Fruit fly (Drosophila melanogaster): ENCODE data around the gene para.

Gene para

DNA sequence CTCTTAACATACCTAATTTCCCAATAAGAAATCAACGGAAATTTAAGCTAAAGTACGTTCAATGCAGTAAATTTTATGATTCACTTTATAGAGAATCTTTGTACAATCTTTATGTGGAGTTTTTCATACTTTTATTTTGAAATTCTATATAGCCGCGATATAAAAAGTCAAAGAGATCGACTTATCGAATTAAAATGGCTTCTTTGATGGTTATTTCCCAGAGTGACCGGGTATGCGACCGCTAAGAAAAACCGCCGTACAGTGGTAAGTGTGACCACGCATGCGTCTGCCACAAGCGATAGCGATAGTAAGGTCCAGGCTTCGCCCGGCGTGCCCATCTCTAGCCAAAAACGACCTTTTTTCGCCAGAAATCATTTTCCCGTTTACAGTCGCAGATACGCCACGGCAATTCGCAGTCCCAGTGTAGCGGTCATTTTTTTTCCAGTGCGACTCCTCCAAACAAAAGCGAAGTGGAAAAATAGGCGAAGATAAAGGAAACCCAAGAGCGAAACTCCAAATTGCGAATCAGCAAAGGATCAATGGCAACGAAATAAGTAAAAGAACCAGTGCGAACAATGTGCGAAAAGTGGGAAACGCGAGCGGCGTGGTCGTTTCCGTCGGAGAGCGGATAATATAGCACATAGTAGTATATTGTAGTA lies 110.3 kb downstream of the para start, which contains the start of gene hang (continued):
- TF ChIP-seq dan (GFP tag; IDR thresholded peaks at IDR 0.05) (no peak), CG14667 (GFP tag; IDR thresholded peaks at IDR 0.05) (no peak), pnt (GFP tag; optimal IDR thresholded peaks at IDR 0.05) (no peak), CG2199 (GFP tag; IDR thresholded peaks at IDR 0.05) (0 out of 3 replicates have a peak, but pooled peaks have one; percentile 28), tna (GFP tag; IDR thresholded peaks at IDR 0.05; ENCODE audit: partially characterized antibody) (peak; percentile 20), CG18262 (tag; optimal IDR thresholded peaks at IDR 0.05) (no peak), ci (GFP tag; IDR thresholded peaks at IDR 0.05) (peak; percentile 75), CG10267 (tag; optimal IDR thresholded peaks at IDR 0.05) (peak; percentile 50), CG10543 (GFP tag; optimal IDR thresholded peaks at IDR 0.05) (peak; percentile 75), CG4854 (GFP tag; optimal IDR thresholded peaks at IDR 0.05) (no peak), chm (GFP tag; IDR thresholded peaks at IDR 0.05) (peak; percentile 77), CG12071 (GFP tag; optimal IDR thresholded peaks at IDR 0.05) (peak; percentile 42), Sox100B (GFP tag; optimal IDR thresholded peaks at IDR 0.05) (no peak), CG6272 (GFP tag; IDR thresholded peaks at IDR 0.05) (peak; percentile 27; the same call in 1 of the 2 replicates), esg (GFP tag; conservative IDR thresholded peaks at IDR 0.05) (no peak), wek (GFP tag; optimal IDR thresholded peaks at IDR 0.05) (peak; percentile 5), CG1647 (GFP tag; optimal IDR thresholded peaks at IDR 0.05) (no peak), peb (GFP tag; IDR thresholded peaks at IDR 0.05) (0 out of 2 replicates have a peak, but pooled peaks have one; percentile 10), stc (GFP tag; IDR thresholded peaks at IDR 0.05) (peak; percentile 37; the same call in 1 of the 2 replicates), hbn (GFP tag; IDR thresholded peaks at IDR 0.05; ENCODE audit: partially characterized antibody) (peak; percentile 67), bbx (GFP tag; IDR thresholded peaks at IDR 0.05; ENCODE audit: partially characterized antibody) (peak; percentile 88), CoRest (tag; optimal IDR thresholded peaks at IDR 0.05) (no peak), tup (GFP tag; optimal IDR thresholded peaks at IDR 0.05) (no peak), Eip74EF (GFP tag; optimal IDR thresholded peaks at IDR 0.05) (peak in 1 of 2 experiments; percentile 43), CG4360 (GFP tag; IDR thresholded peaks at IDR 0.05) (no peak), CG12744 (GFP tag; optimal IDR thresholded peaks at IDR 0.05) (no peak), Doc2 (GFP tag; IDR thresholded peaks at IDR 0.05) (no peak), Side (GFP tag; optimal IDR thresholded peaks at IDR 0.05) (peak; percentile 29), Six4 (GFP tag; optimal IDR thresholded peaks at IDR 0.05) (no peak), CG16815 (GFP tag; optimal IDR thresholded peaks at IDR 0.05) (no peak), croc (GFP tag; conservative IDR thresholded peaks at IDR 0.05) (no peak), PHDP (tag; optimal IDR thresholded peaks at IDR 0.05) (peak; percentile 20), CG14014 (GFP tag; IDR thresholded peaks at IDR 0.05) (no peak), seq (GFP tag; IDR thresholded peaks at IDR 0.05) (no peak), GATAe (GFP tag; conservative IDR thresholded peaks at IDR 0.05) (no peak), CG17612 (GFP tag; IDR thresholded peaks at IDR 0.05) (no peak), dpn (GFP tag; optimal IDR thresholded peaks at IDR 0.05) (peak; percentile 28 to 36), insv (GFP tag; optimal IDR thresholded peaks at IDR 0.05) (peak in 1 of 2 experiments; percentile 75), gce (GFP tag; IDR thresholded peaks at IDR 0.05) (no peak), H2.0 (GFP tag; IDR thresholded peaks at IDR 0.05) (peak; percentile 28; the same call in 1 of the 2 replicates), zf30C (GFP tag; optimal IDR thresholded peaks at IDR 0.05) (no peak), cad (GFP tag; optimal IDR thresholded peaks at IDR 0.05) (no peak), CG11093 (GFP tag; IDR thresholded peaks at IDR 0.05) (no peak), Doc3 (GFP tag; IDR thresholded peaks at IDR 0.05; ENCODE audit: partially characterized antibody) (peak; percentile 43; the same call in 1 of the 3 replicates), CG8290 (GFP tag; optimal IDR thresholded peaks at IDR 0.05) (peak; percentile 29), CG8290 (tag; optimal IDR thresholded peaks at IDR 0.05) (peak in 1 of 2 experiments; percentile 80), Bdp1 (GFP tag; optimal IDR thresholded peaks at IDR 0.05) (no peak), pum (GFP tag; optimal IDR thresholded peaks at IDR 0.05) (no peak), CG1832 (GFP tag; optimal IDR thresholded peaks at IDR 0.05) (no peak), kni (GFP tag; optimal IDR thresholded peaks at IDR 0.05) (no peak)

All from whole organism, embryonic.